Worm (Caenorhabditis elegans) whole organism, young adult: ENCODE measurements around the gene K05F1.10.

Experiments used
- F33H1.4 ChIP-seq: fragments of 200-800 bp; sonication (Bioruptor generic); IDR thresholded peaks from 2 replicates; pipeline ENCODE4 v1.3.6; 2022; ENCODE audit warnings: missing genetic modification reagents, missing genetic modification characterization, missing compliant biosample characterization
- F49E8.2 ChIP-seq: sonication (generic microtip); optimal IDR thresholded peaks from 3 replicates; lab custom pipeline; 2017; ENCODE audit warnings: missing genetic modification characterization, mild to moderate bottlenecking, missing compliant biosample characterization, antibody characterized with exemption, moderate library complexity; ENCODE audit not compliant: insufficient read depth
- T07F8.4 ChIP-seq: sonication (generic microtip); optimal IDR thresholded peaks from 2 replicates; lab custom pipeline; 2016; ENCODE audit warnings: mild to moderate bottlenecking, missing genetic modification characterization, moderate library complexity, missing compliant biosample characterization
- T26A5.8 ChIP-seq: sonication (generic microtip); optimal IDR thresholded peaks from 2 replicates; lab custom pipeline; 2016; ENCODE audit warnings: missing genetic modification characterization, missing compliant biosample characterization
- Y67H2A.10 ChIP-seq: fragments of 200-800 bp; sonication (Bioruptor generic); conservative IDR thresholded peaks from 2 replicates; pipeline ENCODE4 v1.3.6; 2022; ENCODE audit warnings: missing genetic modification reagents, missing genetic modification characterization, missing compliant biosample characterization
- ama-1 ChIP-seq, 3 experiments: fragments of 150-350 bp in 1 of 3; sonication (generic microtip) in 2 of 3; optimal IDR thresholded peaks; 2 replicates each; lab custom pipeline; 2014 to 2018; ENCODE audit warnings: missing biosample characterization in 2 of 3, missing genetic modification characterization in 2 of 3, missing genetic modification reagents in 2 of 3
- attf-3 ChIP-seq: fragments of 200-800 bp; sonication (Bioruptor generic); conservative IDR thresholded peaks from 2 replicates; pipeline ENCODE4 v1.3.6; 2022; ENCODE audit warnings: missing genetic modification reagents, missing genetic modification characterization, missing compliant biosample characterization
- cebp-2 ChIP-seq: fragments of 200-800 bp; sonication (Bioruptor generic); IDR thresholded peaks from 2 replicates; pipeline ENCODE4 v1.3.6; 2022; ENCODE audit warnings: missing genetic modification characterization, missing compliant biosample characterization
- egl-18 ChIP-seq: fragments of 200-800 bp; sonication (Bioruptor generic); IDR thresholded peaks from 2 replicates; pipeline ENCODE4 v1.3.6; 2022; ENCODE audit warnings: missing genetic modification reagents, missing genetic modification characterization, missing compliant biosample characterization
- fkh-3 ChIP-seq: sonication (generic microtip); optimal IDR thresholded peaks from 2 replicates; lab custom pipeline; 2016; ENCODE audit warnings: mild to moderate bottlenecking, missing genetic modification characterization, missing compliant biosample characterization
- mel-28 ChIP-seq: sonication (generic microtip); optimal IDR thresholded peaks from 2 replicates; lab custom pipeline; 2016; ENCODE audit warnings: borderline replicate concordance, mild to moderate bottlenecking, missing genetic modification characterization, missing compliant biosample characterization
- nhr-27 ChIP-seq: fragments of 200-800 bp; sonication (Bioruptor generic); optimal IDR thresholded peaks from 2 replicates; lab custom pipeline; 2018; ENCODE audit warnings: mild to moderate bottlenecking, missing genetic modification characterization, moderate library complexity, missing compliant biosample characterization
- unc-62 ChIP-seq: fragments of 150-350 bp; optimal IDR thresholded peaks from 2 replicates; lab custom pipeline; 2014; ENCODE audit warnings: missing biosample characterization, missing genetic modification reagents, missing genetic modification characterization
- ztf-3 ChIP-seq: fragments of 200-800 bp; sonication (Bioruptor generic); optimal IDR thresholded peaks from 2 replicates; lab custom pipeline; 2018; ENCODE audit warnings: mild to moderate bottlenecking, missing genetic modification characterization, missing compliant biosample characterization

ce11 chrII:5846181-5846580 is 40.9 kb upstream of the K05F1.10 start:
- TF ChIP-seq fkh-3 (tag; lab: Kevin White, UChicago) (no peak), Y67H2A.10 (GFP tag; lab: Robert Waterston, UW) (no peak), F33H1.4 (GFP tag; lab: Robert Waterston, UW) (no peak), mel-28 (no peak), unc-62 (GFP tag; lab: Kevin White, UChicago) (no peak), ztf-3 (GFP tag; lab: Kevin White, UChicago) (no peak), nhr-27 (tag; lab: Kevin White, UChicago) (no peak), ama-1 (optimal IDR thresholded peaks at IDR 0.05; lab: Kevin White, UChicago) (no peak), ama-1 (GFP tag; optimal IDR thresholded peaks at IDR 0.05; lab: Kevin White, UChicago) (no peak), egl-18 (GFP tag; lab: Robert Waterston, UW) (no peak), cebp-2 (GFP tag; lab: Robert Waterston, UW) (no peak), T07F8.4 (tag; lab: Kevin White, UChicago) (no peak), attf-3 (GFP tag; lab: Robert Waterston, UW) (no peak), F49E8.2 (tag; lab: Kevin White, UChicago) (no peak), T26A5.8 (tag; lab: Kevin White, UChicago) (no peak)
